Worm (Caenorhabditis elegans): ENCODE results near the gene chil-13.

ce11 chrII:9485081-9485730 lies 47.1 kb upstream of the chil-13 start:
- TF ChIP-seq W03F9.2 (tag; optimal IDR thresholded peaks at IDR 0.05) (no peak), him-1 (tag; optimal IDR thresholded peaks at IDR 0.05) (no peak), dao-5 (tag; optimal IDR thresholded peaks at IDR 0.05) (no peak)

Data from whole organism, L4/young adult.